Worm (Caenorhabditis elegans): Measurements from ENCODE around the gene C36C9.4.
"Not testable (repeated sequence)": the region's sequence is repeated elsewhere in the genome, so short reads cannot be mapped to it uniquely, and the experiment has no call there.

ce11 chrX:1690894-1691293 lies 5.9 kb downstream of the C36C9.4 start, which contains the start of gene C36C9.6:
- TF ChIP-seq hlh-15 (tag; optimal IDR thresholded peaks at IDR 0.05); fkh-10 (GFP tag; optimal IDR thresholded peaks at IDR 0.05): not testable (repeated sequence)
